Fruit fly (Drosophila melanogaster) whole organism, embryonic: ENCODE results near the gene CG13367.

Source experiments
- Awh ChIP-seq: fragments of 200-800 bp; sonication (Bioruptor generic); IDR thresholded peaks from 2 replicates; pipeline ENCODE4, ENCODE4 v1.3.6; 2022; ENCODE audit warnings: missing biosample characterization, missing genetic modification characterization
- CG10366 ChIP-seq: fragments of 200-800 bp; sonication (Bioruptor generic); IDR thresholded peaks from 2 replicates; pipeline ENCODE4 v1.3.6; 2022; ENCODE audit warnings: missing biosample characterization, missing genetic modification characterization
- CG11247 ChIP-seq: fragments of 200-800 bp; sonication (Bioruptor generic); IDR thresholded peaks from 2 replicates; pipeline ENCODE4 v1.3.6; 2022; ENCODE audit warnings: missing biosample characterization, missing genetic modification characterization
- CG12659 ChIP-seq: fragments of 200-800 bp; sonication (Bioruptor generic); optimal IDR thresholded peaks from 3 replicates; lab custom pipeline; 2017; ENCODE audit warnings: mild to moderate bottlenecking, missing biosample characterization, missing genetic modification reagents, missing genetic modification characterization
- CG12942 ChIP-seq: fragments of 200-800 bp; sonication (Bioruptor generic); optimal IDR thresholded peaks from 3 replicates; lab custom pipeline; 2016; ENCODE audit warnings: missing biosample characterization, missing genetic modification characterization
- CG13123 ChIP-seq: fragments of 200-800 bp; sonication (Bioruptor generic); optimal IDR thresholded peaks from 2 replicates; lab custom pipeline; 2016; ENCODE audit warnings: missing biosample characterization, missing genetic modification characterization
- CG14965 ChIP-seq: fragments of 200-800 bp; sonication (Bioruptor generic); optimal IDR thresholded peaks from 2 replicates; lab custom pipeline; 2016; ENCODE audit warnings: missing biosample characterization, missing genetic modification characterization, borderline replicate concordance
- CG1602 ChIP-seq: fragments of 200-800 bp; sonication (Bioruptor generic); optimal IDR thresholded peaks from 3 replicates; lab custom pipeline; 2016; ENCODE audit warnings: missing biosample characterization, missing genetic modification characterization
- CG18599 ChIP-seq: fragments of 200-800 bp; sonication (Bioruptor generic); optimal IDR thresholded peaks from 3 replicates; lab custom pipeline; 2017; ENCODE audit warnings: missing biosample characterization, missing genetic modification characterization, mild to moderate bottlenecking, moderate library complexity, missing genetic modification reagents
- CG32772 ChIP-seq: fragments of 200-800 bp; sonication (Bioruptor generic); IDR thresholded peaks from 2 replicates; pipeline ENCODE4 v1.3.6; 2022; ENCODE audit warnings: missing biosample characterization, missing genetic modification characterization
- CG3838 ChIP-seq: fragments of 200-800 bp; sonication (Bioruptor generic); optimal IDR thresholded peaks from 3 replicates; lab custom pipeline; 2016; ENCODE audit warnings: missing biosample characterization, missing genetic modification characterization
- CG4820 ChIP-seq: fragments of 200-800 bp; sonication (Bioruptor generic); optimal IDR thresholded peaks from 3 replicates; lab custom pipeline; 2016; ENCODE audit warnings: missing biosample characterization, missing genetic modification characterization
- CG6854 ChIP-seq: fragments of 200-800 bp; sonication (Bioruptor generic); optimal IDR thresholded peaks from 3 replicates; lab custom pipeline; 2017; ENCODE audit warnings: missing biosample characterization, mild to moderate bottlenecking, missing genetic modification characterization
- CG7963 ChIP-seq: fragments of 200-800 bp; sonication (Bioruptor generic); IDR thresholded peaks from 3 replicates; pipeline ENCODE4 v1.3.6; 2022; ENCODE audit warnings: missing biosample characterization, missing genetic modification characterization; ENCODE audit not compliant: partially characterized antibody
- CG8388 ChIP-seq: fragments of 200-800 bp; sonication (Bioruptor generic); optimal IDR thresholded peaks from 2 replicates; lab custom pipeline; 2019; ENCODE audit warnings: missing biosample characterization, mild to moderate bottlenecking, missing genetic modification characterization, moderate library complexity
- CHES-1-like ChIP-seq: fragments of 200-800 bp; sonication (Bioruptor generic); optimal IDR thresholded peaks from 2 replicates; lab custom pipeline; 2016; ENCODE audit warnings: missing biosample characterization, missing genetic modification characterization
- D19A ChIP-seq: fragments of 200-800 bp; optimal IDR thresholded peaks from 3 replicates; lab custom pipeline; 2019; ENCODE audit warnings: missing biosample characterization, mild to moderate bottlenecking, missing genetic modification characterization, moderate library complexity
- Dll ChIP-seq: fragments of 200-800 bp; sonication (Bioruptor generic); IDR thresholded peaks from 4 replicates; pipeline ENCODE4 v1.3.6; 2022; ENCODE audit warnings: missing biosample characterization, missing genetic modification characterization; ENCODE audit not compliant: partially characterized antibody
- E2f1 ChIP-seq: fragments of 200-800 bp; sonication (Bioruptor generic); IDR thresholded peaks from 2 replicates; pipeline ENCODE4 v1.3.6; 2022; ENCODE audit warnings: missing biosample characterization, missing genetic modification characterization
- ERR ChIP-seq: fragments of 200-800 bp; sonication (Bioruptor generic); optimal IDR thresholded peaks from 2 replicates; lab custom pipeline; 2016; ENCODE audit warnings: missing biosample characterization, missing genetic modification characterization
- Fer2 ChIP-seq: fragments of 200-800 bp; sonication (Bioruptor generic); optimal IDR thresholded peaks from 2 replicates; lab custom pipeline; 2018; ENCODE audit warnings: missing biosample characterization, mild to moderate bottlenecking, missing genetic modification characterization, moderate library complexity
- HLH54F ChIP-seq: fragments of 200-800 bp; sonication (Bioruptor generic); optimal IDR thresholded peaks from 3 replicates; lab custom pipeline; 2016; ENCODE audit warnings: missing biosample characterization, missing genetic modification characterization
- HLHmδ ChIP-seq: fragments of 200-800 bp; sonication (Bioruptor generic); optimal IDR thresholded peaks from 2 replicates; lab custom pipeline; 2018; ENCODE audit warnings: missing biosample characterization, mild to moderate bottlenecking, missing genetic modification characterization, moderate library complexity
- Hey ChIP-seq: fragments of 200-800 bp; sonication (Bioruptor generic); optimal IDR thresholded peaks from 3 replicates; lab custom pipeline; 2018; ENCODE audit warnings: missing biosample characterization, mild to moderate bottlenecking, missing genetic modification characterization
- Pdp1 ChIP-seq, 2 experiments: fragments of 200-800 bp; sonication (Bioruptor generic); optimal IDR thresholded peaks; 3 replicates each; lab custom pipeline; 2016; ENCODE audit warnings: missing biosample characterization in 2 of 2, missing genetic modification characterization in 2 of 2, mild to moderate bottlenecking in 1 of 2, moderate library complexity in 1 of 2
- Sry-β ChIP-seq: fragments of 200-800 bp; sonication (Bioruptor generic); optimal IDR thresholded peaks from 2 replicates; lab custom pipeline; 2018; ENCODE audit warnings: missing biosample characterization, mild to moderate bottlenecking, missing genetic modification characterization, moderate library complexity
- Usf ChIP-seq: fragments of 200-800 bp; sonication (Bioruptor generic); optimal IDR thresholded peaks from 2 replicates; lab custom pipeline; 2017; ENCODE audit warnings: missing genotype, missing biosample characterization, missing genetic modification characterization
- ap ChIP-seq: fragments of 200-800 bp; sonication (Bioruptor generic); IDR thresholded peaks from 2 replicates; pipeline ENCODE4 v1.3.6; 2022; ENCODE audit warnings: missing biosample characterization, missing genetic modification characterization
- az2 ChIP-seq: fragments of 200-800 bp; sonication (Bioruptor generic); optimal IDR thresholded peaks from 3 replicates; lab custom pipeline; 2016; ENCODE audit warnings: missing biosample characterization, missing genetic modification characterization
- ci ChIP-seq: fragments of 200-800 bp; sonication (Bioruptor generic); IDR thresholded peaks from 3 replicates; pipeline ENCODE4 v1.3.6; 2022; ENCODE audit warnings: missing biosample characterization, missing genetic modification characterization
- cwo ChIP-seq: fragments of 200-800 bp; sonication (Bioruptor generic); optimal IDR thresholded peaks from 3 replicates; lab custom pipeline; 2017; ENCODE audit warnings: missing biosample characterization, missing genetic modification characterization, mild to moderate bottlenecking, moderate library complexity, missing genetic modification reagents
- dimm ChIP-seq: fragments of 200-800 bp; sonication (Bioruptor generic); IDR thresholded peaks from 2 replicates; pipeline ENCODE4 v1.3.6; 2022; ENCODE audit warnings: missing biosample characterization, missing genetic modification characterization
- fd64A ChIP-seq: fragments of 200-800 bp; sonication (Bioruptor generic); optimal IDR thresholded peaks from 3 replicates; lab custom pipeline; 2018; ENCODE audit warnings: missing biosample characterization, mild to moderate bottlenecking, missing genetic modification characterization
- grau ChIP-seq: fragments of 200-800 bp; optimal IDR thresholded peaks from 3 replicates; lab custom pipeline; 2019; ENCODE audit warnings: missing biosample characterization, mild to moderate bottlenecking, missing genetic modification characterization, moderate library complexity
- hkb ChIP-seq, 2 experiments: fragments of 200-800 bp in 1 of 2; fragments of >200 bp in 1 of 2; sonication (Bioruptor generic) in 1 of 2; IDR thresholded peaks in 1 of 2; optimal IDR thresholded peaks in 1 of 2; 2 replicates each; pipeline versions ENCODE4 v1.3.6 to Lab custom; 2017 to 2022; ENCODE audit warnings: missing biosample characterization in 1 of 2, missing genetic modification characterization in 1 of 2
- jing ChIP-seq: fragments of 200-800 bp; sonication (Bioruptor generic); optimal IDR thresholded peaks from 2 replicates; lab custom pipeline; 2018; ENCODE audit warnings: missing biosample characterization, mild to moderate bottlenecking, missing genetic modification characterization
- knrl ChIP-seq: fragments of 200-800 bp; sonication (Bioruptor generic); IDR thresholded peaks from 3 replicates; pipeline ENCODE4 v1.3.6; 2022; ENCODE audit warnings: missing biosample characterization, missing genetic modification characterization; ENCODE audit not compliant: partially characterized antibody
- mirr ChIP-seq: fragments of 200-800 bp; sonication (Bioruptor generic); optimal IDR thresholded peaks from 3 replicates; lab custom pipeline; 2018; ENCODE audit warnings: missing biosample characterization, mild to moderate bottlenecking, missing genetic modification characterization
- nerfin-1 ChIP-seq: fragments of 200-800 bp; sonication (Bioruptor generic); optimal IDR thresholded peaks from 3 replicates; lab custom pipeline; 2019; ENCODE audit warnings: missing biosample characterization, mild to moderate bottlenecking, missing genetic modification characterization, moderate library complexity
- nmo ChIP-seq: fragments of 200-800 bp; sonication (Bioruptor generic); optimal IDR thresholded peaks from 2 replicates; lab custom pipeline; 2018; ENCODE audit warnings: missing biosample characterization, mild to moderate bottlenecking, missing genetic modification characterization, moderate library complexity
- oc ChIP-seq: fragments of 200-800 bp; sonication (Bioruptor generic); optimal IDR thresholded peaks from 2 replicates; lab custom pipeline; 2018; ENCODE audit warnings: missing biosample characterization, mild to moderate bottlenecking, missing genetic modification characterization, moderate library complexity
- otp ChIP-seq: fragments of 200-800 bp; sonication (Bioruptor generic); IDR thresholded peaks from 3 replicates; pipeline ENCODE4, ENCODE4 v1.3.6; 2022; ENCODE audit warnings: missing biosample characterization, missing genetic modification characterization
- pfk ChIP-seq: fragments of 200-800 bp; sonication (Bioruptor generic); optimal IDR thresholded peaks from 2 replicates; lab custom pipeline; 2018; ENCODE audit warnings: missing biosample characterization, mild to moderate bottlenecking, missing genetic modification characterization, moderate library complexity
- pum ChIP-seq: fragments of 200-800 bp; sonication (Bioruptor generic); optimal IDR thresholded peaks from 2 replicates; lab custom pipeline; 2016; ENCODE audit warnings: missing biosample characterization, missing genetic modification characterization
- scrt ChIP-seq: fragments of 200-800 bp; sonication (Bioruptor generic); optimal IDR thresholded peaks from 2 replicates; lab custom pipeline; 2018; ENCODE audit warnings: missing biosample characterization, mild to moderate bottlenecking, missing genetic modification characterization, moderate library complexity
- sens-2 ChIP-seq: fragments of 200-800 bp; sonication (Bioruptor generic); IDR thresholded peaks from 2 replicates; pipeline ENCODE4 v1.3.6; 2022; ENCODE audit warnings: missing biosample characterization, missing genetic modification characterization
- sob ChIP-seq: fragments of 200-800 bp; sonication (Bioruptor generic); IDR thresholded peaks from 2 replicates; pipeline ENCODE4 v1.3.6; 2022; ENCODE audit warnings: missing biosample characterization, missing genetic modification characterization
- sr ChIP-seq: fragments of 200-800 bp; sonication (Bioruptor generic); IDR thresholded peaks from 3 replicates; pipeline ENCODE4 v1.3.6; 2022; ENCODE audit warnings: missing biosample characterization, missing genetic modification characterization
- tap ChIP-seq: fragments of 200-800 bp; optimal IDR thresholded peaks from 3 replicates; lab custom pipeline; 2019; ENCODE audit warnings: missing biosample characterization, mild to moderate bottlenecking, missing genetic modification characterization, moderate library complexity
- tx ChIP-seq: fragments of 200-800 bp; sonication (Bioruptor generic); optimal IDR thresholded peaks from 2 replicates; lab custom pipeline; 2016; ENCODE audit warnings: missing biosample characterization, missing genetic modification characterization

CG13367 gene

DNA sequence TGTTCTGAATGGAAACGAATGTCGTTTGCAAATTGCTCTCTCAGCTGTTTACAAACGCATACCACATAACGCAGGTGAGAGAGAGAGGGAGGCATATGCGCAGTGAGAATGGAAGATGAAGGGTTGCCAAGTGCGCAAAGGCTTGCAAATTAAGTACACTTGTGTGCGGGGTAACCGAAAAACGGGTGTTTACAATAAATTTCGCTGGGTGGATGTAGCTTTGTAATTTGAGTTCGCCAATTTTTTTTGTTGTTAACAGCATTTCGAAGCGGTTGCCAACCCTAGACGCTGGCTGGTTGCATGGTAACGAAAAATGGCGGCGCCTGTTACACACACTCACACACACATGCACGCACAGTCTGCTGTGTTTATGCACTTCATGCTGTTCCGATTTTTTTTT lies 10.4 kb downstream of the CG13367 start (continued):
- TF ChIP-seq sr (GFP tag; lab: Robert Waterston, UW): peak; percentile 91; the same call in 2 of the 3 replicates
- TF ChIP-seq Hey: peak; percentile 91
- peak; percentile 98 for TF ChIP-seq otp (GFP tag; lab: Robert Waterston, UW)
- peak; percentile 88 for TF ChIP-seq ERR (GFP tag; lab: Kevin White, UChicago)
- peak; percentile 95 for TF ChIP-seq fd64A (GFP tag; lab: Kevin White, UChicago)
- peak; percentile 94 for TF ChIP-seq nmo
- TF ChIP-seq dimm: peak; percentile 88
- TF ChIP-seq CG18599 (GFP tag; lab: Kevin White, UChicago): peak; percentile 97
- peak; percentile 88 for TF ChIP-seq tx (GFP tag; lab: Kevin White, UChicago)
- TF ChIP-seq scrt (GFP tag; lab: Kevin White, UChicago): peak; percentile 92
- peak; percentile 94 for TF ChIP-seq az2 (GFP tag; lab: Kevin White, UChicago)
- TF ChIP-seq Awh (GFP tag; lab: Robert Waterston, UW): peak; percentile 95
- TF ChIP-seq CG1602 (GFP tag; lab: Kevin White, UChicago): peak; percentile 87
- TF ChIP-seq knrl (GFP tag; lab: Robert Waterston, UW): peak; percentile 21; the same call in 1 of the 3 replicates
- peak; percentile 96 for TF ChIP-seq tap (tag; lab: Kevin White, UChicago)
- peak; percentile 96 for TF ChIP-seq CG10366 (GFP tag; lab: Robert Waterston, UW)
- TF ChIP-seq CG32772 (GFP tag; lab: Robert Waterston, UW): peak; percentile 96
- peak; percentile 92 for TF ChIP-seq Fer2
- peak; percentile 69 for TF ChIP-seq pfk (GFP tag; lab: Kevin White, UChicago)
- peak; percentile 92 for TF ChIP-seq jing
- TF ChIP-seq CG8388 (GFP tag; lab: Kevin White, UChicago): peak; percentile 92
- TF ChIP-seq ap (GFP tag; lab: Robert Waterston, UW): peak; percentile 95
- no peak; the same call in 3 of the 4 replicates for TF ChIP-seq Dll (GFP tag; lab: Robert Waterston, UW)
- TF ChIP-seq sob (GFP tag; lab: Robert Waterston, UW): peak; percentile 96
- TF ChIP-seq ci (GFP tag; lab: Robert Waterston, UW): peak; percentile 99
- peak; percentile 94 for TF ChIP-seq Pdp1 (GFP tag; optimal IDR thresholded peaks at IDR 0.05; lab: Kevin White, UChicago)
- peak; percentile 93 for TF ChIP-seq CG6854 (GFP tag; lab: Kevin White, UChicago)
- TF ChIP-seq HLH54F (GFP tag; lab: Kevin White, UChicago): peak; percentile 95
- TF ChIP-seq CG3838: peak; percentile 57
- TF ChIP-seq hkb (optimal IDR thresholded peaks at IDR 0.05; lab: Kevin White, UChicago): no peak
- TF ChIP-seq hkb (GFP tag; IDR thresholded peaks at IDR 0.05; lab: Robert Waterston, UW): peak; percentile 97
- TF ChIP-seq grau (tag; lab: Kevin White, UChicago): peak; percentile 93
- TF ChIP-seq sens-2: peak; percentile 96
- peak; percentile 98 for TF ChIP-seq mirr (GFP tag; lab: Kevin White, UChicago)
- peak; percentile 94 for TF ChIP-seq nerfin-1 (tag; lab: Kevin White, UChicago)
- TF ChIP-seq E2f1: peak; percentile 96
- peak; percentile 96 for TF ChIP-seq oc
- TF ChIP-seq CG14965 (GFP tag; lab: Kevin White, UChicago): peak; percentile 69
- TF ChIP-seq CG13123 (GFP tag; lab: Kevin White, UChicago): peak; percentile 87
- TF ChIP-seq CHES-1-like (GFP tag; lab: Kevin White, UChicago): peak; percentile 91
- TF ChIP-seq pum (GFP tag; lab: Kevin White, UChicago): peak; percentile 91
- peak; percentile 60 for TF ChIP-seq HLHmδ (GFP tag; lab: Kevin White, UChicago)
- peak; percentile 88 for TF ChIP-seq D19A
- peak; percentile 92 for TF ChIP-seq CG4820 (GFP tag; lab: Kevin White, UChicago)
- TF ChIP-seq Usf (GFP tag; lab: Kevin White, UChicago): peak; percentile 88
- no peak for TF ChIP-seq CG7963 (GFP tag; lab: Robert Waterston, UW)
- TF ChIP-seq CG12659 (GFP tag; lab: Kevin White, UChicago): peak; percentile 97
- peak; percentile 89 for TF ChIP-seq cwo (GFP tag; lab: Kevin White, UChicago)
- peak; percentile 96 for TF ChIP-seq CG11247 (GFP tag; lab: Robert Waterston, UW)
- TF ChIP-seq CG12942 (GFP tag; lab: Kevin White, UChicago): peak; percentile 92
- no peak for TF ChIP-seq Sry-β (GFP tag; lab: Kevin White, UChicago)
